Fruit fly (Drosophila melanogaster): ENCODE data around the gene Nlp.

The Nlp gene

DNA sequence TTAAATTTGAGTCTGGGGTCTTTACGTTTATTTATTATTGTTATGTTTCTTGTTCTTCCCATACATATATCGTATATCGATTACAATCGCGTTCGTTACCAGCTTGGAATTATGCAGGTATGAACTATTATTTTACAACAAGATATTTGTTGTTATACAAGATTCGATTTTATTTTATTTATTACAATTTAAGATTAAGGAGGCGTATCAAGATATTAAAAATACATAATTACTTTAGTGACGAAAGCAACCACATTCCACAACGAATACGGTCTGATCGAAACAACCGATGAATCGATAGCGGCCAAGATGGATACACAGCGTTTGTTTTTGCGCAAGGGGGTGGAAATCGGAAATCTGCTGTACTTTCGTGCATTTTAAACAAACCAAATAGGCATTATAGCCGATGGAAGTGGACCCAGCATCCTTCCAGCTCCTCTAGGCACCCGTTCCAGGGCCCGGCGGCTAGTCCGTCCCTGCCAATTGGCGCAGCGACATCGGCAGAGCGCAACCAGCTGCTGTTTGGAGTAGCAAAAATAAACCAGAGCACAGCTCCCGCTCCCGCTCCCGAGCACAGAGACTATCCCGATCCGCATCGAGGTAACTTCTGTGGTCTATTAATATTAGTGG is 6.9 kb upstream of the Nlp start, which contains the start of the genes CG15525 and CG11504 (continued):
- peak; percentile 10 for TF ChIP-seq fd3F (GFP tag; optimal IDR thresholded peaks at IDR 0.05)
- TF ChIP-seq CG8281 (tag; optimal IDR thresholded peaks at IDR 0.05): no peak
- no peak for TF ChIP-seq gsb (GFP tag; IDR thresholded peaks at IDR 0.05)
- TF ChIP-seq sna (GFP tag; IDR thresholded peaks at IDR 0.05; ENCODE audit: partially characterized antibody): peak; percentile 89
- peak; percentile 79 for TF ChIP-seq amos (GFP tag; IDR thresholded peaks at IDR 0.05; ENCODE audit: partially characterized antibody)
- TF ChIP-seq CG10321 (GFP tag; IDR thresholded peaks at IDR 0.05): no peak
- TF ChIP-seq CG33557 (GFP tag; optimal IDR thresholded peaks at IDR 0.05): no peak
- peak; percentile 13; the same call in 1 of the 2 replicates for TF ChIP-seq danr (GFP tag; IDR thresholded peaks at IDR 0.05)
- TF ChIP-seq Side (GFP tag; optimal IDR thresholded peaks at IDR 0.05): no peak
- TF ChIP-seq Hsf (GFP tag; optimal IDR thresholded peaks at IDR 0.05): peak; percentile 61
- no peak for TF ChIP-seq CG5245 (GFP tag; optimal IDR thresholded peaks at IDR 0.05)
- peak; percentile 56 for TF ChIP-seq tx (GFP tag; optimal IDR thresholded peaks at IDR 0.05)
- peak; percentile 91 for TF ChIP-seq unc-4 (GFP tag; IDR thresholded peaks at IDR 0.05; ENCODE audit: partially characterized antibody)
- TF ChIP-seq caup (GFP tag; optimal IDR thresholded peaks at IDR 0.05; ENCODE audit: severe bottlenecking): no peak
- no peak for TF ChIP-seq CG18599 (GFP tag; optimal IDR thresholded peaks at IDR 0.05)
- no peak for TF ChIP-seq luna (GFP tag; optimal IDR thresholded peaks at IDR 0.05)
- no peak for TF ChIP-seq CG17802 (tag; optimal IDR thresholded peaks at IDR 0.05)
- peak; percentile 65 for TF ChIP-seq CG14441 (GFP tag; IDR thresholded peaks at IDR 0.05)
- TF ChIP-seq bsh (GFP tag; optimal IDR thresholded peaks at IDR 0.05): peak in 1 of 2 experiments; percentile 44
- no peak for TF ChIP-seq repo (GFP tag; optimal IDR thresholded peaks at IDR 0.05)
- no peak for TF ChIP-seq CG31224 (GFP tag; IDR thresholded peaks at IDR 0.05)
- TF ChIP-seq Ptx1 (GFP tag; IDR thresholded peaks at IDR 0.05): peak; percentile 85
- no peak for TF ChIP-seq ab (GFP tag; optimal IDR thresholded peaks at IDR 0.05)
- peak; percentile 65 for TF ChIP-seq Xrp1 (GFP tag; IDR thresholded peaks at IDR 0.05)
- TF ChIP-seq gcm (GFP tag; optimal IDR thresholded peaks at IDR 0.05): peak; percentile 26
- no peak; the same call in 1 of the 2 replicates for TF ChIP-seq stc (GFP tag; IDR thresholded peaks at IDR 0.05)
- TF ChIP-seq CG32532 (GFP tag; IDR thresholded peaks at IDR 0.05): peak; percentile 54; the same call in 1 of the 2 replicates
- TF ChIP-seq CG30020 (tag; optimal IDR thresholded peaks at IDR 0.05): peak; percentile 58
- TF ChIP-seq rib (GFP tag; IDR thresholded peaks at IDR 0.05): no peak
- no peak for TF ChIP-seq twi (tag; optimal IDR thresholded peaks at IDR 0.05)
- no peak for TF ChIP-seq CG2875 (GFP tag; optimal IDR thresholded peaks at IDR 0.05)
- no peak for TF ChIP-seq CG14965 (GFP tag; optimal IDR thresholded peaks at IDR 0.05; ENCODE audit: borderline replicate concordance)
- TF ChIP-seq GATAe (GFP tag; conservative IDR thresholded peaks at IDR 0.05): no peak
- TF ChIP-seq CG11695 (GFP tag; IDR thresholded peaks at IDR 0.05): no peak
- peak; percentile 37; the same call in 1 of the 2 replicates for TF ChIP-seq klu (GFP tag; IDR thresholded peaks at IDR 0.05)
- no peak for TF ChIP-seq br (optimal IDR thresholded peaks at IDR 0.05)
- peak; percentile 68 to 75 for TF ChIP-seq dpn (GFP tag; optimal IDR thresholded peaks at IDR 0.05)
- TF ChIP-seq CG7963 (GFP tag; IDR thresholded peaks at IDR 0.05; ENCODE audit: partially characterized antibody): peak; percentile 54; the same call in 2 of the 3 replicates
- TF ChIP-seq Opbp (GFP tag; IDR thresholded peaks at IDR 0.05; ENCODE audit: partially characterized antibody): peak; percentile 76
- TF ChIP-seq CG11456 (GFP tag; IDR thresholded peaks at IDR 0.05): peak; percentile 68; the same call in 2 of the 3 replicates
- TF ChIP-seq fu2 (GFP tag; optimal IDR thresholded peaks at IDR 0.05): peak; percentile 41
- peak; percentile 57 for TF ChIP-seq CG15514 (GFP tag; optimal IDR thresholded peaks at IDR 0.05)
- no peak for TF ChIP-seq fd64A (GFP tag; optimal IDR thresholded peaks at IDR 0.05)
- no peak for TF ChIP-seq Oli (tag; optimal IDR thresholded peaks at IDR 0.05)
- no peak for TF ChIP-seq Gsc (GFP tag; IDR thresholded peaks at IDR 0.05)
- TF ChIP-seq Aef1 (GFP tag; IDR thresholded peaks at IDR 0.05): peak; percentile 78
- no peak for TF ChIP-seq NK7.1 (GFP tag; optimal IDR thresholded peaks at IDR 0.05)
- TF ChIP-seq Drgx (GFP tag; IDR thresholded peaks at IDR 0.05): no peak
- TF ChIP-seq CG8290 (GFP tag; optimal IDR thresholded peaks at IDR 0.05): peak; percentile 70
- no peak for TF ChIP-seq CG8290 (tag; optimal IDR thresholded peaks at IDR 0.05)

Measured in whole organism, embryonic.